Worm (Caenorhabditis elegans): ENCODE results near the gene ptr-24.

Gene ptr-24

DNA sequence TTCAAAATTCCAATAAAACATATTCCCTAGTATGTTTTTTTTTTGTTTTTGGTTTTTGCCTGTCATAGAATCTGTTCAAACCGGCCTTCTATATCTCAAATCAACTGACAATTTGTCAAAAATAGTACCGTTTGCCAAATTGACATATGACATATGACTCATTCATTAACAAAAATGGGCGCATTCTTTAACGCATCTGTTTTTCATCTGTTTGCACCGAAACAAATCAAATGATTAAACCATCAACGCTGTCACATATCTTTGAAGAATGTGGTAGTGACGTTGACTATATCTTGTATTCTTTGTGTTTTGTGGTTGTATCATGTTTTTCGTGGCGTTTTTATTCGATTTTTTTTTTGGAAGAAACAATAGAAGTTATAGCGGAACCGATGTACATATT is 22.7 kb upstream of the ptr-24 start:
- TF ChIP-seq lin-11 (tag; optimal IDR thresholded peaks at IDR 0.05) (no peak), syd-9 (tag; optimal IDR thresholded peaks at IDR 0.05) (no peak), ahr-1 (tag; optimal IDR thresholded peaks at IDR 0.05) (no peak), nhr-232 (tag; optimal IDR thresholded peaks at IDR 0.05) (no peak), elt-2 (tag; optimal IDR thresholded peaks at IDR 0.05) (no peak), hlh-8 (tag; optimal IDR thresholded peaks at IDR 0.05) (no peak), ttx-3 (tag; optimal IDR thresholded peaks at IDR 0.05) (no peak), nfya-1 (tag; optimal IDR thresholded peaks at IDR 0.05) (no peak)

DNA sequence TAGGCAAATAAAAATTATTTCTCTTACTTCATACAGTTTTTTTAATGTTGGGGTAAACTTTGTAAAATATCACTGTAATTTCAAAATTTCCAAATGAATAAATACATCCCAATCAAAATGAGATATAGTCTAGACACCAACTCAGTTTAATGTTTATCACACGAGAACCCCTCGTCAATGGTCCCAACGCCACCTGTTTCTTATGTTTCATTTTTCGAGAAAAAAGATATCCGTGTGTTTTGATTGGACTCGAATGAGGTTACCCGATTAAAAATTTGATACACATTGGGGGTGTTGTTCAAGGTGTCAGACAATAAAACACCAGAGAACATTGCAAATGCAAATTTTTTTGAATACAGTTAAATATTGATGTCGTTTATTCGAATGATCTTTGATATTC is 20.3 kb upstream of the ptr-24 start:
- TF ChIP-seq ceh-24 (tag; optimal IDR thresholded peaks at IDR 0.05) (no peak), ttx-3 (tag; optimal IDR thresholded peaks at IDR 0.05) (no peak), pax-1 (tag; optimal IDR thresholded peaks at IDR 0.05) (no peak), ceh-6 (GFP tag; optimal IDR thresholded peaks at IDR 0.05) (no peak), unc-55 (GFP tag; optimal IDR thresholded peaks at IDR 0.05) (no peak)

DNA sequence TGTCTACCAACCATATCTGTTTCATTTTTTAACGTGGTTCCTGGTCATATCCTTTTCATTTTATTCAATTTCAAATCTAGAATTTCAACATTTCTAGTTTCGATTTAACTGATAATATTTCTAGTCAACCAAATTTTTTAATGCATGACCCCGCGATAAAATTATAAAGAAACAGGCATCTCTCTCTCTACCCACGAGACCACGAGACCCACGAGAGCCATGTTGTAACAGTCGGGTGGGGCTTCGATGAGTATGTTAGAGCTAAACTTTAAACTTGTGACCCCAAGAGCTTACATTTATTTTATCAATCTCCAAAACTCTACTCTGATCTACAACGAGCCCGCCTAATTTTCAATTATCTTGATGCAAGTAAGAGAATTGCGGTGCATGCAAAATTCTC is 19.5 kb upstream of the ptr-24 start:
- TF ChIP-seq nfya-1 (tag; optimal IDR thresholded peaks at IDR 0.05), result no peak
- no peak for TF ChIP-seq ceh-14 (tag; optimal IDR thresholded peaks at IDR 0.05)
- TF ChIP-seq hlh-15 (tag; optimal IDR thresholded peaks at IDR 0.05), result no peak
- TF ChIP-seq ceh-6 (GFP tag; optimal IDR thresholded peaks at IDR 0.05), result no peak
- TF ChIP-seq dmd-4 (tag; optimal IDR thresholded peaks at IDR 0.05; ENCODE audit: borderline replicate concordance), result no peak
- TF ChIP-seq pat-9 (tag; optimal IDR thresholded peaks at IDR 0.05), result no peak
- TF ChIP-seq K02D7.2 (tag; optimal IDR thresholded peaks at IDR 0.05), result no peak
- no peak for TF ChIP-seq sox-4 (tag; optimal IDR thresholded peaks at IDR 0.05)
- TF ChIP-seq sdc-2 (tag; optimal IDR thresholded peaks at IDR 0.05), result no peak
- no peak for TF ChIP-seq npax-4 (tag; optimal IDR thresholded peaks at IDR 0.05)
- TF ChIP-seq dve-1 (tag; optimal IDR thresholded peaks at IDR 0.05), result no peak
- TF ChIP-seq ceh-2 (tag; optimal IDR thresholded peaks at IDR 0.05), result no peak
- TF ChIP-seq Y22D7AL.16 (tag; optimal IDR thresholded peaks at IDR 0.05), result no peak
- no peak for TF ChIP-seq tbx-7 (tag; optimal IDR thresholded peaks at IDR 0.05)
- no peak for TF ChIP-seq fax-1 (tag; optimal IDR thresholded peaks at IDR 0.05)
- TF ChIP-seq elt-2 (tag; optimal IDR thresholded peaks at IDR 0.05), result no peak
- TF ChIP-seq mec-3 (tag; optimal IDR thresholded peaks at IDR 0.05; ENCODE audit: borderline replicate concordance), result no peak

DNA sequence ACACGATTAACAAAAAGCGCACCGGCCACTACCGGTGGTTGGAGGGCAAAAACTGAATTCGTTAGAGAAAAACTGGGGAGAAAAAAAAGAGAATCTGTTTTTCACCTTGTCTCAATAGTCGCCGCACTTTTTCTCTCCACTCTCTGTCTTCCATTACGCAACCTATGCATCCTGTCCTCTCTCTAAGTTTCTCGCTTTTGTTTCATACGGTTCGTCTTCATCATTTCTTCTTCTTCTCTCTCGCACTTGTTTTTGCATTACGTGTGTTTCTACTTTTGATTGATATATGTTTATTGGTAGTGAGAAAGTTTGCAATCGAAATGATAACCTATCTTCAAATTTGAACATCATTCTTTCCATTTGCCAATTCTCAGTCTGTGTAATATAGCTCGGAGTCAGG is 17.3 kb upstream of the ptr-24 start:
- TF ChIP-seq ceh-18 (tag; optimal IDR thresholded peaks at IDR 0.05), result peak; percentile 22
- TF ChIP-seq ref-2 (tag; optimal IDR thresholded peaks at IDR 0.05), result no peak
- no peak for TF ChIP-seq F13H6.1 (tag; optimal IDR thresholded peaks at IDR 0.05)
- TF ChIP-seq ceh-6 (GFP tag; optimal IDR thresholded peaks at IDR 0.05), result no peak
- no peak for TF ChIP-seq hlh-8 (tag; optimal IDR thresholded peaks at IDR 0.05)
- TF ChIP-seq che-1 (tag; optimal IDR thresholded peaks at IDR 0.05), result no peak
- TF ChIP-seq lim-6 (tag; optimal IDR thresholded peaks at IDR 0.05), result no peak
- TF ChIP-seq hlh-15 (tag; optimal IDR thresholded peaks at IDR 0.05), result no peak

DNA sequence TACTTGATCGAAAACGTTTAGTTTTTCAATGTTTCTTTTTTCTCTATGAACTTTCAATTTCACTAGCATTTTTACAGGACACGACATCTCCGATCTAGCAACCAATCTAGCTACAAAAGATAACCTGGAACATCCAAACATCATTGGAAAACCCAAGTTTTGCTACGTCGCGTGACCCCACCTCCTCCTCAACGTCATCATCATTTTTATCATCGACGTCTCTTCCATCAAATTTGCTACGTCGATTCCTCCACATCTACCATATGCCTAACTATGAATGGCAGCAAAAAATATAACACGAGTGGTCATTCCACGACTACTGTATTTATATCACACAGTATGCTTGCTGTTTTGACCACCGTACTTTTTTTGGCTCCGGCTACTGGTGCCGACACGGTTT is 14.9 kb upstream of the ptr-24 start, which contains the start of gene F46G10.2:
Gene F46G10.2, plus strand, starts transcription at position 78 of the 400 bp plus-strand sequence.
- TF ChIP-seq fkh-6 (tag; optimal IDR thresholded peaks at IDR 0.05) (no peak), eyg-1 (tag; optimal IDR thresholded peaks at IDR 0.05) (no peak), unc-86 (tag; optimal IDR thresholded peaks at IDR 0.05) (no peak), elt-4 (tag; optimal IDR thresholded peaks at IDR 0.05) (no peak), ceh-30 (tag; optimal IDR thresholded peaks at IDR 0.05) (no peak), ceh-19 (GFP tag; optimal IDR thresholded peaks at IDR 0.05) (no peak), ttx-3 (tag; optimal IDR thresholded peaks at IDR 0.05) (no peak), ceh-6 (GFP tag; optimal IDR thresholded peaks at IDR 0.05) (no peak), fkh-10 (GFP tag; optimal IDR thresholded peaks at IDR 0.05) (no peak), ztf-16 (tag; optimal IDR thresholded peaks at IDR 0.05) (no peak), hlh-15 (tag; optimal IDR thresholded peaks at IDR 0.05) (no peak), zip-5 (tag; optimal IDR thresholded peaks at IDR 0.05) (no peak), unc-3 (GFP tag; conservative IDR thresholded peaks at IDR 0.05) (no peak), unc-3 (tag; optimal IDR thresholded peaks at IDR 0.05) (no peak), odd-2 (tag; optimal IDR thresholded peaks at IDR 0.05) (no peak), hlh-6 (tag; optimal IDR thresholded peaks at IDR 0.05) (no peak), elt-2 (tag; optimal IDR thresholded peaks at IDR 0.05) (no peak)
